Worm (Caenorhabditis elegans) whole organism, late embryonic: ENCODE measurements around the gene thn-1.

Source experiments
- ceh-22 ChIP-seq: sonication (generic microtip); optimal IDR thresholded peaks from 2 replicates; lab custom pipeline; 2017; ENCODE audit warnings: missing biosample characterization, missing genetic modification characterization
- fkh-10 ChIP-seq: fragments of 150-350 bp; optimal IDR thresholded peaks from 2 replicates; lab custom pipeline; 2014; ENCODE audit warnings: missing biosample characterization, missing genetic modification reagents, missing genetic modification characterization
- fkh-6 ChIP-seq: sonication (generic microtip); optimal IDR thresholded peaks from 2 replicates; lab custom pipeline; 2016; ENCODE audit warnings: missing genetic modification characterization, missing compliant biosample characterization
- nhr-11 ChIP-seq: fragments of 150-350 bp; optimal IDR thresholded peaks from 2 replicates; lab custom pipeline; 2014; ENCODE audit warnings: missing biosample characterization, missing genetic modification characterization
- tbx-2 ChIP-seq: sonication (generic microtip); optimal IDR thresholded peaks from 2 replicates; lab custom pipeline; 2016; ENCODE audit warnings: missing genetic modification characterization, missing compliant biosample characterization

ce11 chrIV:12361392-12362092 lies 18.3 kb upstream of the thn-1 start, which contains the start of the genes ccr-4 and ZC518.8:
- TF ChIP-seq nhr-11 (tag; lab: Kevin White, UChicago), result no peak
- TF ChIP-seq tbx-2 (tag; lab: Kevin White, UChicago), result no peak
- TF ChIP-seq ceh-22 (tag; lab: Kevin White, UChicago), result no peak
- TF ChIP-seq fkh-10 (GFP tag; lab: Kevin White, UChicago), result no peak
- no peak for TF ChIP-seq fkh-6 (tag; lab: Kevin White, UChicago)
